Worm (Caenorhabditis elegans): ENCODE data around the gene elo-6.

The elo-6 gene

ce11 chrIV:5370914-5371313, 17.4 kb downstream of the elo-6 start:
- peak; percentile 42 for TF ChIP-seq nhr-23 (tag; optimal IDR thresholded peaks at IDR 0.05)
- TF ChIP-seq unc-62 (GFP tag; optimal IDR thresholded peaks at IDR 0.05): no peak
- peak; percentile 40 for TF ChIP-seq nfya-1 (tag; optimal IDR thresholded peaks at IDR 0.05; ENCODE audit: insufficient read depth)

- TF ChIP-seq nfya-1 (tag; optimal IDR thresholded peaks at IDR 0.05; ENCODE audit: insufficient read depth) (no peak), elt-1 (tag; optimal IDR thresholded peaks at IDR 0.05) (no peak), elt-3 (tag; optimal IDR thresholded peaks at IDR 0.05) (no peak), jun-1 (tag; optimal IDR thresholded peaks at IDR 0.05) (no peak)
These were observed 18.9 kb downstream of the elo-6 start, which contains the start of gene F41H10.3 for ce11 chrIV:5369414-5369813. Gene F41H10.3, plus strand, starts transcription at chrIV:5369801.

- TF ChIP-seq hmg-11 (tag; optimal IDR thresholded peaks at IDR 0.05): peak; percentile 53
- peak; percentile 25 for TF ChIP-seq elt-2 (tag; optimal IDR thresholded peaks at IDR 0.05)
- TF ChIP-seq R02D3.7 (tag; optimal IDR thresholded peaks at IDR 0.05): no peak
- TF ChIP-seq skn-1 (tag; optimal IDR thresholded peaks at IDR 0.05): no peak
- no peak for TF ChIP-seq nhr-23 (tag; optimal IDR thresholded peaks at IDR 0.05)
- TF ChIP-seq nhr-11 (tag; optimal IDR thresholded peaks at IDR 0.05): no peak
- TF ChIP-seq ama-1 (optimal IDR thresholded peaks at IDR 0.05): peak; percentile 60
- no peak for TF ChIP-seq ceh-9 (tag; optimal IDR thresholded peaks at IDR 0.05)
- peak; percentile 58 for TF ChIP-seq nhr-25 (tag; optimal IDR thresholded peaks at IDR 0.05)
- TF ChIP-seq mml-1 (tag; optimal IDR thresholded peaks at IDR 0.05): no peak
- TF ChIP-seq nhr-12 (tag; optimal IDR thresholded peaks at IDR 0.05): no peak
- TF ChIP-seq sea-2 (GFP tag; optimal IDR thresholded peaks at IDR 0.05): no peak
- no peak for TF ChIP-seq jun-1 (tag; optimal IDR thresholded peaks at IDR 0.05)
- peak; percentile 37 for TF ChIP-seq pha-4 (tag; optimal IDR thresholded peaks at IDR 0.05)
- TF ChIP-seq nfya-1 (tag; optimal IDR thresholded peaks at IDR 0.05; ENCODE audit: insufficient read depth): peak; percentile 39
- no peak for TF ChIP-seq nhr-77 (tag; optimal IDR thresholded peaks at IDR 0.05)
- TF ChIP-seq elt-1 (tag; optimal IDR thresholded peaks at IDR 0.05): no peak
- TF ChIP-seq tbx-2 (tag; optimal IDR thresholded peaks at IDR 0.05): no peak
- peak; percentile 70 for TF ChIP-seq ceh-28 (tag; optimal IDR thresholded peaks at IDR 0.05)
- peak; percentile 31 for TF ChIP-seq lin-39 (tag; optimal IDR thresholded peaks at IDR 0.05)
- no peak for TF ChIP-seq ceh-82 (tag; optimal IDR thresholded peaks at IDR 0.05)
- TF ChIP-seq nhr-237 (tag; optimal IDR thresholded peaks at IDR 0.05): no peak
- no peak for TF ChIP-seq unc-62 (GFP tag; optimal IDR thresholded peaks at IDR 0.05)
- no peak for TF ChIP-seq egl-5 (tag; optimal IDR thresholded peaks at IDR 0.05)
- no peak for TF ChIP-seq snpc-4 (tag; optimal IDR thresholded peaks at IDR 0.05)
- no peak for TF ChIP-seq elt-3 (tag; optimal IDR thresholded peaks at IDR 0.05)
- TF ChIP-seq ZK546.5 (tag; optimal IDR thresholded peaks at IDR 0.05): no peak
- no peak for TF ChIP-seq fkh-2 (tag; optimal IDR thresholded peaks at IDR 0.05)
- TF ChIP-seq pqm-1 (tag; optimal IDR thresholded peaks at IDR 0.05): no peak
- no peak for TF ChIP-seq daf-12 (tag; optimal IDR thresholded peaks at IDR 0.05)
- TF ChIP-seq nhr-28 (tag; optimal IDR thresholded peaks at IDR 0.05): no peak
- TF ChIP-seq mdl-1 (tag; optimal IDR thresholded peaks at IDR 0.05): no peak
- TF ChIP-seq aly-2 (tag; optimal IDR thresholded peaks at IDR 0.05): no peak
- peak; percentile 70 for TF ChIP-seq lin-15B (tag; optimal IDR thresholded peaks at IDR 0.05)
These were observed 19.5 kb downstream of the elo-6 start for ce11 chrIV:5368860-5369259.

ce11 chrIV:5367899-5368298, 20.5 kb downstream of the elo-6 start:
- TF ChIP-seq lin-15B (tag; optimal IDR thresholded peaks at IDR 0.05) (no peak), ama-1 (optimal IDR thresholded peaks at IDR 0.05) (peak; percentile 50)

- TF ChIP-seq elt-3 (tag; optimal IDR thresholded peaks at IDR 0.05) (no peak), unc-39 (tag; optimal IDR thresholded peaks at IDR 0.05) (no peak), daf-12 (tag; optimal IDR thresholded peaks at IDR 0.05) (no peak), snpc-4 (tag; optimal IDR thresholded peaks at IDR 0.05) (no peak), ceh-16 (tag; optimal IDR thresholded peaks at IDR 0.05) (no peak), jun-1 (tag; optimal IDR thresholded peaks at IDR 0.05) (no peak), ztf-4 (tag; optimal IDR thresholded peaks at IDR 0.05) (no peak), nhr-25 (tag; optimal IDR thresholded peaks at IDR 0.05) (no peak), elt-2 (tag; optimal IDR thresholded peaks at IDR 0.05) (no peak), nhr-67 (tag; optimal IDR thresholded peaks at IDR 0.05) (no peak)
These were observed 21.8 kb downstream of the elo-6 start, which contains the start of gene sand-1 for ce11 chrIV:5366567-5366966. Gene sand-1, plus strand, starts transcription at chrIV:5366867.

Data from whole organism, L3 larva.